Fruit fly (Drosophila melanogaster) Kc167 (cell line): Measurements from ENCODE around the gene Rbm13.

ENCODE experiments used
- Myc ChIP-seq: fragments of >200 bp; optimal IDR thresholded peaks from 2 replicates; lab custom pipeline; 2017; ENCODE audit warnings: missing external identifiers
- Sin3A ChIP-seq: fragments of >200 bp; optimal IDR thresholded peaks from 2 replicates; lab custom pipeline; 2018; ENCODE audit warnings: missing external identifiers
- h ChIP-seq: fragments of >200 bp; optimal IDR thresholded peaks from 3 replicates; lab custom pipeline; 2018; ENCODE audit warnings: missing external identifiers
- insv ChIP-seq: fragments of >200 bp; optimal IDR thresholded peaks from 3 replicates; lab custom pipeline; 2018; ENCODE audit warnings: missing external identifiers
- psq ChIP-seq: fragments of >200 bp; optimal IDR thresholded peaks from 2 replicates; lab custom pipeline; 2017; ENCODE audit warnings: missing external identifiers
- ttk ChIP-seq: sonication (Bioruptor generic); optimal IDR thresholded peaks from 2 replicates; lab custom pipeline; 2017; ENCODE audit warnings: missing external identifiers

Gene Rbm13

dm6 chrX:8901447-8901846, at the start of gene Rbm13:
Gene Rbm13 (plus strand): TSS chrX:8901699.
- TF ChIP-seq insv (lab: Kevin White, UChicago) (no peak), psq (lab: Kevin White, UChicago) (no peak), Sin3A (lab: Kevin White, UChicago) (no peak), ttk (no peak), h (no peak), Myc (lab: Kevin White, UChicago) (no peak)

DNA sequence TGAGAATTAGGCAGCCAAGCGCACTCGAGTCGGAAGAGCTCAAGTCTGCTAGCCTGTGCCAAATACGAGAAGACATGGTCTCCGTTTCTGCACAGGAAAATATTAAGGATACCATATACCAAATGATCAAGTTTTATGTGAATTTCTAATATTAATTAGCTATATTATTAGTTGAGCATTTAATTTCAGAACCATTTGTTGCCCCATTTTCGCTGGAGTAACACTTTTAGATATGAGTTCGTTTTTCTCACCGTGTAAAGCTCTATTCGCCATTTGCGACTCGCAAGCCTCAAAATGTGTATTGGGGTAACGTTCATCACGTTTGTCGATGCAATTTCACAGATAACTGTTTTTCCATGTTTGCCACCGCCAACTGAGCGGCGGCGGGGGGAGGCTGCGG, 49.3 kb upstream of the Rbm13 start:
- TF ChIP-seq psq (lab: Kevin White, UChicago) (no peak), Sin3A (lab: Kevin White, UChicago) (no peak), ttk (no peak), Myc (lab: Kevin White, UChicago) (no peak)

dm6 chrX:8857098-8857724, 44.3 kb upstream of the Rbm13 start:
- TF ChIP-seq ttk (no peak), Sin3A (lab: Kevin White, UChicago) (no peak), psq (lab: Kevin White, UChicago) (no peak)

dm6 chrX:8858679-8859078, 42.8 kb upstream of the Rbm13 start:
- TF ChIP-seq h (no peak), Myc (lab: Kevin White, UChicago) (no peak), Sin3A (lab: Kevin White, UChicago) (no peak)

DNA sequence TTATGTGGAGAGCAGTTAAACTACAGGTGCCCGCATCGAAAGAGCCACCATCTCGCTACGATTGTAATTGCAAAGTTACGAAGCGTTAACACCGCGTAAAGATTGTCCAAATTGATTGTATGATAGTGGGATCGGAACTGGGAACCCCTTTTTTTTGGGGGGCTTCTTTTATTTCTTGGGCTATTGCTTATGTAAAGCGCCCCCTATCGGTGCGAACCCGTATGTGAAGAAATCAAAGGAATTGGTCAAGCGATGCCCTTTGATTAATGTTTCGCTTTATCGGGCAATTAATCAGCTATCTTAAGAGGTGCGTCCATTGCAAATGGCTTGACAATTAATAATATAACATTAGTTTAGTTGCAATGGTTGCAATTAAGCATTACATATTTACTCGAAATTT, 42.0 kb upstream of the Rbm13 start:
- TF ChIP-seq h (no peak), Sin3A (lab: Kevin White, UChicago) (no peak), psq (lab: Kevin White, UChicago) (no peak), Myc (lab: Kevin White, UChicago) (no peak), insv (lab: Kevin White, UChicago) (no peak), ttk (no peak)

DNA sequence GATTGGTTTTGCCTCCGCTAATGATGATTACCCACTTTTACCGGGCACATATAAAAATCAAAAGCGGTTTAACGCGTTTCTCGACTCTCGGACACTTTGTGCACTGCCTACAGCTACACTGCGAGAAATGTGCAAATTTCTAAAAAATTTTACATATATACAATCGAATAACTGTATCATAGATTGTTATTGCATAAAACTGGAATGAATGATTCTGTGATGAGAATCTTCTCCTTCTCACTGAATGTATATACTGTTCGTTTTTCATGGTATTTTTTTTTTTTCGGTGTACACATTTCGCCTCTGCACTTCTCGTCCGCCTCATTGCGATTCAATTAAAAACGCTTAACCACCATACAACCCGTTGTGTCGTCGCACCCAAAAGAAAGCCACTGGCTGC, 40.2 kb upstream of the Rbm13 start:
- no peak for TF ChIP-seq ttk
- TF ChIP-seq psq (lab: Kevin White, UChicago) = no peak
- TF ChIP-seq Myc (lab: Kevin White, UChicago) = no peak
- no peak for TF ChIP-seq h
- no peak for TF ChIP-seq insv (lab: Kevin White, UChicago)
- TF ChIP-seq Sin3A (lab: Kevin White, UChicago) = no peak

dm6 chrX:8863133-8863553, 38.4 kb upstream of the Rbm13 start:
- no peak for TF ChIP-seq insv (lab: Kevin White, UChicago)
- TF ChIP-seq psq (lab: Kevin White, UChicago) = no peak
- no peak for TF ChIP-seq Sin3A (lab: Kevin White, UChicago)
- TF ChIP-seq ttk = no peak
- TF ChIP-seq h = no peak
- no peak for TF ChIP-seq Myc (lab: Kevin White, UChicago)

DNA sequence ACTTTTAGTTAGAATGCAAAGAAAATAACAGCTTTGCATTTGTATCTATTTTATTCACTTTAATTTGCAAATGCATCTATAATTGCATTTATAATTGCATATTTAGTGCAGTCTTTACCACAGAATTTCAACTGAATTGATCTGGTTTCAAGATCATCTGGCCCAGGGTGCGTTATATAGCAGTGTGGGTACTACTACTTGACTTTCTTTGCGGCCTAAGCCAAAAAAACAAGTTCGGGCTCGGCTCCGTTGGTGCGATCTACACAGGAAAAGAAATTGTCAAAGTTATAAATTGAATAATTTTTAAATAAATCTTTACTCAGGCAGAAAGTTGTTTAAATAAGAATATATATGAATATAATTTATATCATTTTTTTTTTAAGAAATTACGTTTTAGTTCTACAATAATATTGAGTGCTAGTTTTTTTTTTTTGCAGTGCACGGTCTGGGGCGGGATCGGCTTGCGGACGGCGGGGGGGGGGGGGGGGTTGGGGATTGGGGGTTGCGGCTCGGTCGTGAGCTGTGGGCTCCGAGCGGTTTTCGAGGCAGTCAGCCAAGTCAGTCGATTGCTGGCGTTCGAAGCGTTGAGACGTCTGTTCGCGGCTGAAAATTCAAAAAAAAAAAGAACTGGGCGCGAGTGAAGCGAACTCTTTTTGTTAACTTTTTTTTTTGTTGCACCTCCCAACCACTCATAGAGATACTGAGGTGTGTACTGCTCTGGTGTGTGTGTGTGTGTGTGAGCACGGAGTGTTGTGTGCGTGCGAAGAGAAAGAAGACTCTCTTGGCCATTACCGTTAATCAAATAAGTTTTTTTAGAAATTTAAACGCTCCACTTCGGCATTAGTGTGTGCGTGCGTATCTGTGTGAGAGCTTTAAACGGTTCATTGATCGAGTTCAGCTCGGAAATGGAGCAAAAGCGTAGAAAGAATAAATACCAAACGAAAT, 37.7 kb upstream of the Rbm13 start:
- TF ChIP-seq h = no peak
- no peak for TF ChIP-seq Sin3A (lab: Kevin White, UChicago)
- no peak for TF ChIP-seq Myc (lab: Kevin White, UChicago)
- TF ChIP-seq insv (lab: Kevin White, UChicago) = no peak
- TF ChIP-seq ttk = no peak
- TF ChIP-seq psq (lab: Kevin White, UChicago) = no peak

- no peak for TF ChIP-seq ttk
- no peak for TF ChIP-seq Sin3A (lab: Kevin White, UChicago)
- no peak for TF ChIP-seq psq (lab: Kevin White, UChicago)
- no peak for TF ChIP-seq Myc (lab: Kevin White, UChicago)
- TF ChIP-seq insv (lab: Kevin White, UChicago) = no peak
- no peak for TF ChIP-seq h
Measured at dm6 chrX:8866256-8866655, 35.2 kb upstream of the Rbm13 start.

dm6 chrX:8867481-8867880, 34.0 kb upstream of the Rbm13 start:
- TF ChIP-seq insv (lab: Kevin White, UChicago) (no peak), ttk (no peak), Sin3A (lab: Kevin White, UChicago) (no peak), Myc (lab: Kevin White, UChicago) (no peak), psq (lab: Kevin White, UChicago) (no peak), h (no peak)

DNA sequence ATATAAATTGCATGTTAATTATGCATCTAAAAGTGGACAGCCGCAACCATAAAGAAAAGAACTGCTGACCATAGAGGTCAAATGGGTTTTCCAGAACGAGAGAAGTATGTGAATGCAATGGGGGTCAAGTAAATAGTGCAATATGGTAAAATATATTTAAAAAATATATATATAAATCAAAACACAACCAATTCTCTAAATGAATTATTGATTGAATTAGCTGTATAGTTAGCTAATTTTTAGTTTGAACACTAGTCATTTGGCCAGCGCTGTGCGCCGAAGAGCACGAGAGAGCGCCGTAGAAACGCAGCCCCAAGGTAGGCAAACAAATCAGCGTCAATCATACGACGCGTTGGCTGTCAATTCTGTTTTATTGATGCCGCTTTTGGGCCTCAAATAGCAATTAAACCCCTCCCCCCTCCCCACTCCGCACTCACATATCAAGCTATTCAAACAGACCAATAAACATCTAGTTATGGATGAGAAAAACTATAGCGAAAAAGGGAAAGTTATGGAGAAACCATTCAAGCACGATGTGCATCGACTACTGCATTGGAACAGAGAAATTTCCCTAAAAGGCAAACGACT, 22.4 kb upstream of the Rbm13 start:
- no peak for TF ChIP-seq psq (lab: Kevin White, UChicago)
- TF ChIP-seq Sin3A (lab: Kevin White, UChicago) = no peak

DNA sequence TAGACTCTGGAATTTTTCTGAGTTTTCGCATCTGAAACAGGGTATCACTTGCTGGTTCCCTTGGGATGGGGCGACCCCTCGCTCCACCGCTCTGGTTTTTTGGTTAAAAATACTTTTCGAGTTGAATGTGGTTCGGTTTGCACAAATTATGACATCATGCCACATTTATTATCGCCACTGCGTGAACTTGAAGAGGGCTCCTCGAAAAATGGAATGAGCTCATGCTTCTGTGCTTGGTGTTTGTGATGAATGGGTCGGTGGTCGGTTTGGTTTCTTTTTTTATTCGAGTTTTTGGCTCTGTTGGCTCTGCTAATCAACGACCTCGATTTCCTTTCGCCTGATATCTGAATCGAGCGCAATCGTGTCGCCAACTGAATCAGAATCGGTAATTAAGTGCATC, 19.8 kb upstream of the Rbm13 start:
- TF ChIP-seq insv (lab: Kevin White, UChicago) (no peak), psq (lab: Kevin White, UChicago) (no peak), ttk (no peak), Myc (lab: Kevin White, UChicago) (no peak)
